Worm (Caenorhabditis elegans) whole organism, L2 larva: ENCODE measurements around the gene sre-6.
A peak's percentile ranks its signal among the peaks of the same experiment; 100 is the strongest.

Experiments used
- C34F6.9 ChIP-seq: fragments of 150-350 bp; optimal IDR thresholded peaks from 2 replicates; lab custom pipeline; 2014; ENCODE audit warnings: missing biosample characterization, missing genetic modification characterization
- F13H6.1 ChIP-seq: sonication (generic microtip); optimal IDR thresholded peaks from 2 replicates; lab custom pipeline; 2016; ENCODE audit warnings: missing genetic modification characterization, missing compliant biosample characterization
- R02D3.7 ChIP-seq: fragments of 150-350 bp; optimal IDR thresholded peaks from 2 replicates; lab custom pipeline; 2014; ENCODE audit warnings: missing biosample characterization, missing genetic modification characterization
- Y55F3AM.14 ChIP-seq: fragments of 200-800 bp; sonication (Bioruptor generic); optimal IDR thresholded peaks from 2 replicates; lab custom pipeline; 2018; ENCODE audit warnings: mild to moderate bottlenecking, missing genetic modification characterization, missing compliant biosample characterization
- ZK546.5 ChIP-seq: sonication (generic microtip); optimal IDR thresholded peaks from 2 replicates; lab custom pipeline; 2017; ENCODE audit warnings: missing biosample characterization, missing genetic modification characterization
- alr-1 ChIP-seq: fragments of 150-350 bp; optimal IDR thresholded peaks from 2 replicates; lab custom pipeline; 2014; ENCODE audit warnings: missing biosample characterization, missing genetic modification characterization
- ama-1 ChIP-seq: fragments of 150-350 bp; optimal IDR thresholded peaks from 2 replicates; lab custom pipeline; 2018; ENCODE audit warnings: inconsistent platforms
- blmp-1 ChIP-seq: sonication (generic microtip); optimal IDR thresholded peaks from 2 replicates; lab custom pipeline; 2017; ENCODE audit warnings: missing genetic modification characterization, mild to moderate bottlenecking, missing compliant biosample characterization, antibody characterized with exemption, moderate library complexity; ENCODE audit not compliant: insufficient read depth
- ceh-16 ChIP-seq: fragments of 150-350 bp; optimal IDR thresholded peaks from 2 replicates; lab custom pipeline; 2014; ENCODE audit warnings: missing biosample characterization, missing genetic modification characterization
- crh-2 ChIP-seq: sonication (generic microtip); optimal IDR thresholded peaks from 2 replicates; lab custom pipeline; 2017; ENCODE audit warnings: missing biosample characterization, missing genetic modification characterization
- dmd-4 ChIP-seq: sonication (generic microtip); optimal IDR thresholded peaks from 2 replicates; lab custom pipeline; 2017; ENCODE audit warnings: missing biosample characterization, missing genetic modification characterization
- egl-27 ChIP-seq: sonication (generic microtip); optimal IDR thresholded peaks from 3 replicates; lab custom pipeline; 2017; ENCODE audit warnings: missing biosample characterization, missing genetic modification reagents, missing genetic modification characterization
- elt-1 ChIP-seq: fragments of 150-350 bp; optimal IDR thresholded peaks from 2 replicates; lab custom pipeline; 2014; ENCODE audit warnings: missing biosample characterization, missing genetic modification characterization
- elt-3 ChIP-seq: sonication (generic microtip); optimal IDR thresholded peaks from 2 replicates; lab custom pipeline; 2017; ENCODE audit warnings: missing biosample characterization, missing genetic modification characterization
- fos-1 ChIP-seq: fragments of 150-350 bp; optimal IDR thresholded peaks from 2 replicates; lab custom pipeline; 2014; ENCODE audit warnings: missing biosample characterization, missing genetic modification characterization
- gmeb-1 ChIP-seq: fragments of 150-350 bp; optimal IDR thresholded peaks from 2 replicates; lab custom pipeline; 2014; ENCODE audit warnings: missing biosample characterization, missing genetic modification characterization
- lin-11 ChIP-seq: fragments of 150-350 bp; sonication (generic microtip); optimal IDR thresholded peaks from 2 replicates; lab custom pipeline; 2014; ENCODE audit warnings: missing biosample characterization, missing genetic modification characterization, inconsistent platforms, mixed read lengths
- lin-13 ChIP-seq: fragments of 150-350 bp; optimal IDR thresholded peaks from 2 replicates; lab custom pipeline; 2014; ENCODE audit warnings: missing biosample characterization, missing genetic modification reagents, missing genetic modification characterization
- lin-39 ChIP-seq: fragments of 150-350 bp; optimal IDR thresholded peaks from 2 replicates; lab custom pipeline; 2014; ENCODE audit warnings: missing biosample characterization, missing genetic modification reagents, missing genetic modification characterization
- lsy-2 ChIP-seq, 2 experiments: fragments of 150-350 bp in 1 of 2; sonication (generic microtip) in 1 of 2; optimal IDR thresholded peaks; 2 replicates each; lab custom pipeline; 2014 to 2017; ENCODE audit warnings: missing biosample characterization in 2 of 2, missing genetic modification characterization in 2 of 2
- mab-5 ChIP-seq: fragments of 150-350 bp; optimal IDR thresholded peaks from 2 replicates; lab custom pipeline; 2014; ENCODE audit warnings: missing biosample characterization, missing genetic modification characterization
- mdl-1 ChIP-seq, 2 experiments: fragments of 150-350 bp in 1 of 2; sonication (generic microtip) in 1 of 2; optimal IDR thresholded peaks; 2 replicates each; lab custom pipeline; 2017; ENCODE audit warnings: missing biosample characterization in 2 of 2, missing genetic modification characterization in 2 of 2
- nhr-10 ChIP-seq: sonication (generic microtip); optimal IDR thresholded peaks from 2 replicates; lab custom pipeline; 2017; ENCODE audit warnings: missing biosample characterization, missing genetic modification characterization
- nhr-12 ChIP-seq: fragments of 150-350 bp; optimal IDR thresholded peaks from 2 replicates; lab custom pipeline; 2014; ENCODE audit warnings: missing biosample characterization, missing genetic modification characterization
- nhr-129 ChIP-seq: fragments of 150-350 bp; optimal IDR thresholded peaks from 2 replicates; lab custom pipeline; 2014; ENCODE audit warnings: missing biosample characterization, missing genetic modification characterization
- nhr-21 ChIP-seq: fragments of 150-350 bp; optimal IDR thresholded peaks from 2 replicates; lab custom pipeline; 2014; ENCODE audit warnings: missing biosample characterization, missing genetic modification characterization
- nhr-23 ChIP-seq: fragments of 150-350 bp; optimal IDR thresholded peaks from 2 replicates; lab custom pipeline; 2014; ENCODE audit warnings: missing biosample characterization, missing genetic modification reagents, missing genetic modification characterization
- nhr-25 ChIP-seq: fragments of 150-350 bp; sonication (generic microtip); optimal IDR thresholded peaks from 3 replicates; lab custom pipeline; 2014; ENCODE audit warnings: missing biosample characterization, missing genetic modification characterization
- nhr-6 ChIP-seq: fragments of 150-350 bp; optimal IDR thresholded peaks from 2 replicates; lab custom pipeline; 2014; ENCODE audit warnings: missing biosample characterization, missing genetic modification characterization
- nhr-77 ChIP-seq: fragments of 150-350 bp; optimal IDR thresholded peaks from 2 replicates; lab custom pipeline; 2014; ENCODE audit warnings: missing biosample characterization, missing genetic modification characterization
- peb-1 ChIP-seq: fragments of 150-350 bp; optimal IDR thresholded peaks from 2 replicates; lab custom pipeline; 2014; ENCODE audit warnings: missing biosample characterization, missing genetic modification characterization
- sem-4 ChIP-seq: fragments of 150-350 bp; optimal IDR thresholded peaks from 2 replicates; lab custom pipeline; 2014; ENCODE audit warnings: missing biosample characterization, missing genetic modification reagents, missing genetic modification characterization
- skn-1 ChIP-seq: sonication (generic microtip); optimal IDR thresholded peaks from 2 replicates; lab custom pipeline; 2017; ENCODE audit warnings: missing biosample characterization, missing genetic modification characterization
- sma-3 ChIP-seq: sonication (generic microtip); optimal IDR thresholded peaks from 2 replicates; lab custom pipeline; 2016; ENCODE audit warnings: missing genetic modification reagents, missing genetic modification characterization, missing compliant biosample characterization
- sma-9 ChIP-seq, 2 experiments: fragments of 150-350 bp in 1 of 2; sonication (generic microtip) in 1 of 2; optimal IDR thresholded peaks; 2 replicates each; lab custom pipeline; 2014 to 2016; ENCODE audit warnings: missing genetic modification characterization in 2 of 2, mild to moderate bottlenecking in 1 of 2, missing biosample characterization in 1 of 2, missing compliant biosample characterization in 1 of 2, missing genetic modification reagents in 1 of 2, moderate library complexity in 1 of 2
- snpc-4 ChIP-seq: fragments of 150-350 bp; optimal IDR thresholded peaks from 2 replicates; lab custom pipeline; 2014; ENCODE audit warnings: missing biosample characterization, missing genetic modification characterization
- unc-39 ChIP-seq: fragments of 150-350 bp; optimal IDR thresholded peaks from 2 replicates; lab custom pipeline; 2014; ENCODE audit warnings: missing biosample characterization, missing genetic modification characterization
- unc-55 ChIP-seq: fragments of 150-350 bp; sonication (generic microtip); optimal IDR thresholded peaks from 3 replicates; lab custom pipeline; 2014; ENCODE audit warnings: missing biosample characterization, missing genetic modification reagents, missing genetic modification characterization
- unc-62 ChIP-seq: fragments of 150-350 bp; optimal IDR thresholded peaks from 2 replicates; lab custom pipeline; 2014; ENCODE audit warnings: missing biosample characterization, missing genetic modification reagents, missing genetic modification characterization
- zag-1 ChIP-seq: fragments of 150-350 bp; optimal IDR thresholded peaks from 2 replicates; lab custom pipeline; 2014; ENCODE audit warnings: missing biosample characterization, missing genetic modification characterization
- ztf-1 ChIP-seq: fragments of 200-800 bp; sonication (Bioruptor generic); conservative IDR thresholded peaks from 2 replicates; pipeline ENCODE4 v1.3.6; 2022; ENCODE audit warnings: missing genetic modification characterization, missing compliant biosample characterization
- ztf-11 ChIP-seq: sonication (generic microtip); optimal IDR thresholded peaks from 2 replicates; lab custom pipeline; 2017; ENCODE audit warnings: missing biosample characterization, missing genetic modification characterization

Gene sre-6

ce11 chrV:10719019-10719832, 43.4 kb downstream of the sre-6 start:
- TF ChIP-seq lsy-2 (tag; optimal IDR thresholded peaks at IDR 0.05; lab: Kevin White, UChicago) (no peak), unc-62 (GFP tag; lab: Kevin White, UChicago) (peak; percentile 50), nhr-129 (peak; percentile 64), unc-55 (GFP tag; lab: Kevin White, UChicago) (peak; percentile 47), nhr-77 (tag; lab: Kevin White, UChicago) (no peak), nhr-23 (tag; lab: Kevin White, UChicago) (no peak), unc-39 (no peak), nhr-21 (tag; lab: Kevin White, UChicago) (no peak), snpc-4 (tag; lab: Kevin White, UChicago) (no peak), R02D3.7 (tag; lab: Kevin White, UChicago) (no peak), gmeb-1 (tag; lab: Kevin White, UChicago) (no peak), lin-39 (tag; lab: Kevin White, UChicago) (no peak), peb-1 (no peak), alr-1 (tag; lab: Kevin White, UChicago) (no peak), sma-9 (GFP tag; optimal IDR thresholded peaks at IDR 0.05; lab: Kevin White, UChicago) (peak; percentile 54), sma-9 (tag; optimal IDR thresholded peaks at IDR 0.05; lab: Kevin White, UChicago) (no peak), C34F6.9 (peak; percentile 35), lin-13 (no peak), F13H6.1 (tag; lab: Kevin White, UChicago) (peak; percentile 51), mab-5 (tag; lab: Kevin White, UChicago) (peak; percentile 19), egl-27 (tag; lab: Kevin White, UChicago) (peak; percentile 73), fos-1 (peak; percentile 32), nhr-10 (tag; lab: Kevin White, UChicago) (no peak), blmp-1 (tag; lab: Kevin White, UChicago) (peak; percentile 53), ama-1 (peak; percentile 52), Y55F3AM.14 (no peak), mdl-1 (tag; optimal IDR thresholded peaks at IDR 0.05; lab: Kevin White, UChicago) (peak in 1 of 2 experiments; percentile 16), crh-2 (tag; lab: Kevin White, UChicago) (peak; percentile 19)

ce11 chrV:10718037-10718436, 44.6 kb downstream of the sre-6 start:
- TF ChIP-seq nhr-129 (no peak), F13H6.1 (tag; lab: Kevin White, UChicago) (no peak)
- TF ChIP-seq, all 48 proteins: peak for 0

ce11 chrV:10716865-10717713, 45.5 kb downstream of the sre-6 start:
- no peak for TF ChIP-seq unc-55 (GFP tag; lab: Kevin White, UChicago)
- TF ChIP-seq C34F6.9, result peak; percentile 55
- peak; percentile 29 for TF ChIP-seq gmeb-1 (tag; lab: Kevin White, UChicago)
- TF ChIP-seq nhr-129, result peak; percentile 35
- TF ChIP-seq lin-39 (tag; lab: Kevin White, UChicago), result no peak
- no peak for TF ChIP-seq skn-1 (tag; lab: Kevin White, UChicago)
- no peak for TF ChIP-seq unc-62 (GFP tag; lab: Kevin White, UChicago)
- TF ChIP-seq dmd-4, result no peak
- TF ChIP-seq elt-3 (tag; lab: Kevin White, UChicago), result no peak
- TF ChIP-seq sem-4 (tag; lab: Kevin White, UChicago), result peak; percentile 44
- TF ChIP-seq unc-39, result no peak
- TF ChIP-seq ceh-16, result peak; percentile 97
- peak; percentile 92 for TF ChIP-seq sma-3 (GFP tag; lab: Kevin White, UChicago)
- peak; percentile 75 to 77 for TF ChIP-seq mdl-1 (tag; optimal IDR thresholded peaks at IDR 0.05; lab: Kevin White, UChicago)
- TF ChIP-seq nhr-25, result peak; percentile 97
- peak; percentile 38 for TF ChIP-seq crh-2 (tag; lab: Kevin White, UChicago)
- TF ChIP-seq Y55F3AM.14, result peak; percentile 93
- peak; percentile 95 for TF ChIP-seq blmp-1 (tag; lab: Kevin White, UChicago)
- TF ChIP-seq sma-9 (GFP tag; optimal IDR thresholded peaks at IDR 0.05; lab: Kevin White, UChicago), result peak; percentile 97
- TF ChIP-seq sma-9 (tag; optimal IDR thresholded peaks at IDR 0.05; lab: Kevin White, UChicago), result peak; percentile 28
- TF ChIP-seq nhr-77 (tag; lab: Kevin White, UChicago), result no peak
- TF ChIP-seq nhr-12, result no peak
- peak; percentile 1 for TF ChIP-seq nhr-6 (tag; lab: Kevin White, UChicago)
- TF ChIP-seq ztf-1 (GFP tag; lab: Robert Waterston, UW), result no peak
- no peak for TF ChIP-seq elt-1 (tag; lab: Kevin White, UChicago)
- TF ChIP-seq zag-1 (tag; lab: Kevin White, UChicago), result no peak
- peak; percentile 51 for TF ChIP-seq peb-1
- TF ChIP-seq egl-27 (tag; lab: Kevin White, UChicago), result peak; percentile 33
- no peak for TF ChIP-seq lsy-2 (tag; optimal IDR thresholded peaks at IDR 0.05; lab: Kevin White, UChicago)
- no peak for TF ChIP-seq lin-11
- no peak for TF ChIP-seq ztf-11 (tag; lab: Kevin White, UChicago)
- TF ChIP-seq ama-1, result no peak
- no peak for TF ChIP-seq ZK546.5 (tag; lab: Kevin White, UChicago)
- no peak for TF ChIP-seq snpc-4 (tag; lab: Kevin White, UChicago)
- TF ChIP-seq nhr-10 (tag; lab: Kevin White, UChicago), result no peak
- TF ChIP-seq fos-1, result peak; percentile 53
- TF ChIP-seq R02D3.7 (tag; lab: Kevin White, UChicago), result no peak
